Worm (Caenorhabditis elegans): ENCODE results near the gene F10E9.10.

DNA sequence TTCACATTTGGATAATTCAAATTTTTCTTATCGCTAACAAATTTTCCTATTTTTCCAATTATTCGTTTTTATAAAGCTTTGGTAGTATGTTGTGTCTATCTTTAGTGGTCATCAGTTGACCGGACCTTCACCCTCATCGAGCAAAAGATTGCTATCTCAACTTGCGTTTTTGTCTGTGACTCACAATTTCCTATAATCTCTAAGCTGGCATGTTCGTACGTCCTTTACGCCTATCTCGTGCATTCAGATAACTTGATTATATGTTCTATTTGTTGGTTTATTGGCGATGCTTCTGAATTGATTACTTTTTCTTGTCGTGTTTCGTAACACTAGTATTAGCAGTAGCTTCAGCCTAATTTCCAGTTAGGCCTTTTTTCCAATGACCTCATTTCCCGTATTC, 40.5 kb downstream of the F10E9.10 start:
- TF ChIP-seq tbp1 (GFP tag; optimal IDR thresholded peaks at IDR 0.05): no peak
- TF ChIP-seq madf-6 (GFP tag; IDR thresholded peaks at IDR 0.05): no peak
- no peak for TF ChIP-seq Y53G8AR.9 (GFP tag; conservative IDR thresholded peaks at IDR 0.05)
- TF ChIP-seq lag-1 (GFP tag; IDR thresholded peaks at IDR 0.05): no peak
- no peak for TF ChIP-seq lsy-27 (tag; optimal IDR thresholded peaks at IDR 0.05; ENCODE audit: borderline replicate concordance, insufficient read depth)
- TF ChIP-seq ceh-40 (GFP tag; IDR thresholded peaks at IDR 0.05): no peak
- no peak for TF ChIP-seq ets-4 (GFP tag; optimal IDR thresholded peaks at IDR 0.05)
- no peak for TF ChIP-seq dpl-1 (GFP tag; optimal IDR thresholded peaks at IDR 0.05)
- TF ChIP-seq attf-3 (GFP tag; conservative IDR thresholded peaks at IDR 0.05): no peak
- TF ChIP-seq mcd-1 (GFP tag; IDR thresholded peaks at IDR 0.05): no peak
- no peak for TF ChIP-seq nfya-1 (tag; optimal IDR thresholded peaks at IDR 0.05; ENCODE audit: borderline replicate concordance, insufficient read depth)
